Fruit fly (Drosophila melanogaster) whole organism, embryonic: ENCODE results near the gene put.

Experiments used
- CG10267 ChIP-seq: fragments of 200-800 bp; sonication (Bioruptor generic); optimal IDR thresholded peaks from 2 replicates; lab custom pipeline; 2018; ENCODE audit warnings: missing biosample characterization, mild to moderate bottlenecking, missing genetic modification characterization, moderate library complexity
- CG10274 ChIP-seq: fragments of 200-800 bp; sonication (Bioruptor generic); optimal IDR thresholded peaks from 3 replicates; lab custom pipeline; 2017; ENCODE audit warnings: missing biosample characterization, mild to moderate bottlenecking, missing genetic modification characterization
- CG10979 ChIP-seq: fragments of 200-800 bp; sonication (Bioruptor generic); optimal IDR thresholded peaks from 2 replicates; lab custom pipeline; 2018; ENCODE audit warnings: missing biosample characterization, mild to moderate bottlenecking, missing genetic modification characterization, moderate library complexity
- CG14710 ChIP-seq: fragments of 200-800 bp; sonication (Bioruptor generic); optimal IDR thresholded peaks from 3 replicates; lab custom pipeline; 2019; ENCODE audit warnings: missing biosample characterization, mild to moderate bottlenecking, missing genetic modification characterization, moderate library complexity
- CG15073 ChIP-seq: fragments of 200-800 bp; sonication (Bioruptor generic); optimal IDR thresholded peaks from 2 replicates; lab custom pipeline; 2016; ENCODE audit warnings: missing biosample characterization, missing genetic modification characterization
- CG15479 ChIP-seq: fragments of 200-800 bp; sonication (Bioruptor generic); optimal IDR thresholded peaks from 3 replicates; lab custom pipeline; 2019; ENCODE audit warnings: missing biosample characterization, mild to moderate bottlenecking, missing genetic modification characterization, moderate library complexity
- CG15514 ChIP-seq: fragments of 200-800 bp; sonication (Bioruptor generic); optimal IDR thresholded peaks from 3 replicates; lab custom pipeline; 2017; ENCODE audit warnings: missing biosample characterization, missing genetic modification characterization, mild to moderate bottlenecking, moderate library complexity, missing genetic modification reagents
- CG15696 ChIP-seq: fragments of 200-800 bp; sonication (Bioruptor generic); optimal IDR thresholded peaks from 2 replicates; lab custom pipeline; 2019; ENCODE audit warnings: missing biosample characterization, mild to moderate bottlenecking, missing genetic modification characterization, moderate library complexity
- CG1603 ChIP-seq: fragments of 200-800 bp; sonication (Bioruptor generic); optimal IDR thresholded peaks from 2 replicates; lab custom pipeline; 2019; ENCODE audit warnings: missing biosample characterization, mild to moderate bottlenecking, missing genetic modification characterization, moderate library complexity
- CG16863 ChIP-seq: fragments of 200-800 bp; sonication (Bioruptor generic); optimal IDR thresholded peaks from 3 replicates; lab custom pipeline; 2016; ENCODE audit warnings: missing biosample characterization, missing genetic modification characterization
- CG17385 ChIP-seq: fragments of 200-800 bp; sonication (Bioruptor generic); optimal IDR thresholded peaks from 3 replicates; lab custom pipeline; 2018; ENCODE audit warnings: missing biosample characterization, mild to moderate bottlenecking, missing genetic modification characterization
- CG18262 ChIP-seq: fragments of 200-800 bp; optimal IDR thresholded peaks from 3 replicates; lab custom pipeline; 2019; ENCODE audit warnings: missing biosample characterization, mild to moderate bottlenecking, missing genetic modification characterization, moderate library complexity
- CG18764 ChIP-seq: fragments of 200-800 bp; sonication (Bioruptor generic); optimal IDR thresholded peaks from 3 replicates; lab custom pipeline; 2016; ENCODE audit warnings: missing biosample characterization, missing genetic modification characterization
- CG2129 ChIP-seq: fragments of 200-800 bp; sonication (Bioruptor generic); IDR thresholded peaks from 2 replicates; pipeline ENCODE4 v1.3.6; 2022; ENCODE audit warnings: missing biosample characterization, missing genetic modification characterization; ENCODE audit not compliant: partially characterized antibody
- CG2202 ChIP-seq: fragments of 200-800 bp; sonication (Bioruptor generic); optimal IDR thresholded peaks from 2 replicates; lab custom pipeline; 2018; ENCODE audit warnings: missing biosample characterization, mild to moderate bottlenecking, missing genetic modification characterization
- CG2678 ChIP-seq: fragments of 200-800 bp; sonication (Bioruptor generic); optimal IDR thresholded peaks from 3 replicates; lab custom pipeline; 2019; ENCODE audit warnings: missing biosample characterization, mild to moderate bottlenecking, missing genetic modification characterization, moderate library complexity
- CG30020 ChIP-seq: fragments of 200-800 bp; optimal IDR thresholded peaks from 2 replicates; lab custom pipeline; 2019; ENCODE audit warnings: missing biosample characterization, mild to moderate bottlenecking, missing genetic modification characterization, moderate library complexity
- CG42726 ChIP-seq: fragments of 200-800 bp; sonication (Bioruptor generic); IDR thresholded peaks from 2 replicates; pipeline ENCODE4 v1.3.6; 2022; ENCODE audit warnings: missing biosample characterization, missing genetic modification characterization; ENCODE audit not compliant: partially characterized antibody
- CG6654 ChIP-seq: fragments of 200-800 bp; sonication (Bioruptor generic); optimal IDR thresholded peaks from 2 replicates; lab custom pipeline; 2017; ENCODE audit warnings: missing biosample characterization, mild to moderate bottlenecking, missing genetic modification characterization
- CHES-1-like ChIP-seq: fragments of 200-800 bp; sonication (Bioruptor generic); optimal IDR thresholded peaks from 2 replicates; lab custom pipeline; 2016; ENCODE audit warnings: missing biosample characterization, missing genetic modification characterization
- D19A ChIP-seq: fragments of 200-800 bp; optimal IDR thresholded peaks from 3 replicates; lab custom pipeline; 2019; ENCODE audit warnings: missing biosample characterization, mild to moderate bottlenecking, missing genetic modification characterization, moderate library complexity
- Dad ChIP-seq: fragments of 200-800 bp; sonication (Bioruptor generic); optimal IDR thresholded peaks from 3 replicates; lab custom pipeline; 2016; ENCODE audit warnings: missing biosample characterization, missing genetic modification characterization
- Dfd ChIP-seq, 2 experiments: fragments of >200 bp; optimal IDR thresholded peaks; 2 replicates each; lab custom pipeline; 2017; ENCODE audit warnings: missing biosample characterization in 2 of 2, missing genetic modification characterization in 2 of 2
- Ets65A ChIP-seq: fragments of 200-800 bp; sonication (Bioruptor generic); peaks from one replicate; lab custom pipeline; 2016; ENCODE audit warnings: missing biosample characterization, missing genetic modification characterization
- Gug ChIP-seq: fragments of 200-800 bp; sonication (Bioruptor generic); IDR thresholded peaks from 4 replicates; pipeline ENCODE4 v1.3.6; 2022; ENCODE audit warnings: missing biosample characterization, missing genetic modification characterization
- Med ChIP-seq: fragments of 200-800 bp; sonication (Bioruptor generic); peaks from one replicate; lab custom pipeline; 2016; ENCODE audit warnings: missing biosample characterization, missing genetic modification characterization, mild to moderate bottlenecking, inconsistent platforms, moderate library complexity
- Oli ChIP-seq: fragments of 200-800 bp; sonication (Bioruptor generic); optimal IDR thresholded peaks from 2 replicates; lab custom pipeline; 2018; ENCODE audit warnings: missing biosample characterization, mild to moderate bottlenecking, missing genetic modification characterization, moderate library complexity
- Optix ChIP-seq: fragments of 200-800 bp; sonication (Bioruptor generic); IDR thresholded peaks from 3 replicates; pipeline ENCODE4 v1.3.6; 2022; ENCODE audit warnings: missing biosample characterization, missing genetic modification characterization
- Ravus ChIP-seq: fragments of 200-800 bp; sonication (Bioruptor generic); IDR thresholded peaks from 2 replicates; pipeline ENCODE4 v1.3.6; 2022; ENCODE audit warnings: missing biosample characterization, missing genetic modification characterization
- Spps ChIP-seq: fragments of 200-800 bp; sonication (Bioruptor generic); optimal IDR thresholded peaks from 2 replicates; lab custom pipeline; 2018; ENCODE audit warnings: missing biosample characterization, mild to moderate bottlenecking, missing genetic modification characterization
- Taf1 ChIP-seq: fragments of 200-800 bp; sonication (Bioruptor generic); IDR thresholded peaks from 2 replicates; pipeline ENCODE4 v1.3.6; 2022; ENCODE audit warnings: missing biosample characterization, missing genetic modification characterization
- Trl ChIP-seq, 3 experiments: fragments of >200 bp in 2 of 3; fragments of 200-800 bp in 1 of 3; sonication (Bioruptor generic) in 1 of 3; optimal IDR thresholded peaks; 2 replicates in 1 of 3; 3 replicates in 2 of 3; lab custom pipeline; 2016 to 2017; ENCODE audit warnings: missing biosample characterization in 1 of 3, missing genetic modification characterization in 1 of 3
- Vsx1 ChIP-seq: fragments of 200-800 bp; sonication (Bioruptor generic); optimal IDR thresholded peaks from 2 replicates; lab custom pipeline; 2017; ENCODE audit warnings: missing biosample characterization, mild to moderate bottlenecking, missing genetic modification characterization, missing genetic modification reagents
- bowl ChIP-seq: fragments of 200-800 bp; sonication (Bioruptor generic); IDR thresholded peaks from 2 replicates; pipeline ENCODE4 v1.3.6; 2022; ENCODE audit warnings: missing biosample characterization, missing genetic modification characterization
- chn ChIP-seq: fragments of 200-800 bp; sonication (Bioruptor generic); optimal IDR thresholded peaks from 2 replicates; lab custom pipeline; 2016; ENCODE audit warnings: missing biosample characterization, missing genetic modification characterization
- dm ChIP-seq: fragments of 200-800 bp; sonication (Bioruptor generic); optimal IDR thresholded peaks from 3 replicates; lab custom pipeline; 2016; ENCODE audit warnings: missing biosample characterization, missing genetic modification characterization
- gsb-n ChIP-seq: fragments of 200-800 bp; sonication (Bioruptor generic); optimal IDR thresholded peaks from 3 replicates; lab custom pipeline; 2018; ENCODE audit warnings: missing biosample characterization, mild to moderate bottlenecking, missing genetic modification characterization
- ind ChIP-seq: fragments of 200-800 bp; sonication (Bioruptor generic); optimal IDR thresholded peaks from 3 replicates; lab custom pipeline; 2016; ENCODE audit warnings: missing biosample characterization, missing genetic modification characterization
- luna ChIP-seq: fragments of 200-800 bp; sonication (Bioruptor generic); optimal IDR thresholded peaks from 2 replicates; lab custom pipeline; 2016; ENCODE audit warnings: missing biosample characterization, missing genetic modification characterization
- nerfin-1 ChIP-seq: fragments of 200-800 bp; sonication (Bioruptor generic); optimal IDR thresholded peaks from 3 replicates; lab custom pipeline; 2019; ENCODE audit warnings: missing biosample characterization, mild to moderate bottlenecking, missing genetic modification characterization, moderate library complexity
- nerfin-2 ChIP-seq: fragments of 200-800 bp; sonication (Bioruptor generic); IDR thresholded peaks from 2 replicates; pipeline ENCODE4 v1.3.6; 2022; ENCODE audit warnings: missing biosample characterization, missing genetic modification characterization; ENCODE audit not compliant: partially characterized antibody
- org-1 ChIP-seq: fragments of 200-800 bp; sonication (Bioruptor generic); optimal IDR thresholded peaks from 2 replicates; lab custom pipeline; 2017; ENCODE audit warnings: missing biosample characterization, missing genetic modification characterization
- p53 ChIP-seq: fragments of 200-800 bp; sonication (Bioruptor generic); optimal IDR thresholded peaks from 2 replicates; lab custom pipeline; 2016; ENCODE audit warnings: missing biosample characterization, missing genetic modification characterization
- sd ChIP-seq: fragments of 200-800 bp; sonication (Bioruptor generic); optimal IDR thresholded peaks from 3 replicates; lab custom pipeline; 2018; ENCODE audit warnings: missing biosample characterization, mild to moderate bottlenecking, missing genetic modification characterization, moderate library complexity
- shn ChIP-seq: fragments of 200-800 bp; sonication (Bioruptor generic); optimal IDR thresholded peaks from 3 replicates; lab custom pipeline; 2016; ENCODE audit warnings: missing biosample characterization, missing genetic modification characterization
- sna ChIP-seq: fragments of 200-800 bp; sonication (Bioruptor generic); IDR thresholded peaks from 2 replicates; pipeline ENCODE4 v1.3.6; 2022; ENCODE audit warnings: missing biosample characterization, missing genetic modification characterization; ENCODE audit not compliant: partially characterized antibody
- ssp ChIP-seq: fragments of 200-800 bp; sonication (Bioruptor generic); IDR thresholded peaks from 2 replicates; pipeline ENCODE4 v1.3.6; 2022; ENCODE audit warnings: missing biosample characterization, missing genetic modification characterization
- tna ChIP-seq: fragments of 200-800 bp; sonication (Bioruptor generic); IDR thresholded peaks from 2 replicates; pipeline ENCODE4 v1.3.6; 2022; ENCODE audit warnings: missing biosample characterization, missing genetic modification characterization; ENCODE audit not compliant: partially characterized antibody
- ttk ChIP-seq: fragments of 200-800 bp; sonication (Bioruptor generic); IDR thresholded peaks from 2 replicates; pipeline ENCODE4 v2.1.2; 2022; ENCODE audit warnings: missing biosample characterization, missing genetic modification characterization
- vfl ChIP-seq: fragments of 200-800 bp; sonication (Bioruptor generic); optimal IDR thresholded peaks from 2 replicates; lab custom pipeline; 2016; ENCODE audit warnings: missing biosample characterization, missing genetic modification characterization
- wdn ChIP-seq: fragments of 200-800 bp; sonication (Bioruptor generic); IDR thresholded peaks from 2 replicates; pipeline ENCODE4 v1.3.6; 2022; ENCODE audit warnings: missing biosample characterization, missing genetic modification characterization

Gene put

dm6 chr3R:14631911-14632310, 6.4 kb upstream of the put start (continued):
- TF ChIP-seq Ravus (GFP tag; lab: Robert Waterston, UW) (no peak), CG18764 (no peak), CG10979 (tag; lab: Kevin White, UChicago) (peak; percentile 20), tna (GFP tag; lab: Robert Waterston, UW) (no peak), org-1 (GFP tag; lab: Kevin White, UChicago) (no peak), CG10267 (tag; lab: Kevin White, UChicago) (no peak), CG14710 (peak; percentile 7), CG17385 (no peak), ind (GFP tag; lab: Kevin White, UChicago) (no peak), gsb-n (no peak), Oli (tag; lab: Kevin White, UChicago) (peak; percentile 2), CG15514 (GFP tag; lab: Kevin White, UChicago) (no peak), CG18262 (tag; lab: Kevin White, UChicago) (no peak), CG15073 (GFP tag; lab: Kevin White, UChicago) (no peak), CHES-1-like (GFP tag; lab: Kevin White, UChicago) (no peak), Dfd (GFP tag; optimal IDR thresholded peaks at IDR 0.05; lab: Kevin White, UChicago) (no peak), Ets65A (GFP tag; lab: Kevin White, UChicago) (peak; percentile 4), CG30020 (no peak), Spps (tag; lab: Kevin White, UChicago) (no peak), ssp (no peak), CG15696 (tag; lab: Kevin White, UChicago) (no peak), shn (GFP tag; lab: Kevin White, UChicago) (no peak), chn (GFP tag; lab: Kevin White, UChicago) (no peak), Med (peak; percentile 52), D19A (peak; percentile 10)

dm6 chr3R:14630119-14630623, 4.7 kb upstream of the put start, which contains the start of gene Cad88C:
Gene Cad88C (plus strand): TSS chr3R:14630478.
- TF ChIP-seq nerfin-2 (GFP tag; lab: Robert Waterston, UW), result no peak
- no peak for TF ChIP-seq Optix (GFP tag; lab: Robert Waterston, UW)
- peak; percentile 40 for TF ChIP-seq nerfin-1 (tag; lab: Kevin White, UChicago)
- TF ChIP-seq CG42726, result no peak
- TF ChIP-seq CG15479 (GFP tag; lab: Kevin White, UChicago), result no peak
- no peak for TF ChIP-seq Dad
- no peak for TF ChIP-seq CG2678 (tag; lab: Kevin White, UChicago)
- TF ChIP-seq CG6654 (GFP tag; lab: Kevin White, UChicago), result no peak
- no peak for TF ChIP-seq dm (GFP tag; lab: Kevin White, UChicago)
- no peak for TF ChIP-seq Gug (GFP tag; lab: Robert Waterston, UW)
- no peak for TF ChIP-seq p53
- peak; percentile 1 for TF ChIP-seq chn (GFP tag; lab: Kevin White, UChicago)
- TF ChIP-seq luna (GFP tag; lab: Kevin White, UChicago), result no peak
- TF ChIP-seq wdn (GFP tag; lab: Robert Waterston, UW), result no peak
- TF ChIP-seq CG16863 (GFP tag; lab: Kevin White, UChicago), result no peak
- no peak for TF ChIP-seq bowl (GFP tag; lab: Robert Waterston, UW)
- TF ChIP-seq Taf1 (GFP tag; lab: Robert Waterston, UW), result no peak
- peak; percentile 74 for TF ChIP-seq Vsx1 (GFP tag; lab: Kevin White, UChicago)
- TF ChIP-seq sd (tag; lab: Kevin White, UChicago), result peak; percentile 86
- no peak for TF ChIP-seq CG2202
- no peak for TF ChIP-seq CG10274 (GFP tag; lab: Kevin White, UChicago)
- TF ChIP-seq CG1603 (tag; lab: Kevin White, UChicago), result no peak
- TF ChIP-seq vfl, result no peak
- no peak for TF ChIP-seq ttk (GFP tag; lab: Robert Waterston, UW)
- no peak for TF ChIP-seq CG2129 (GFP tag; lab: Robert Waterston, UW)
- 0 out of 2 replicates have a peak, but pooled peaks have one; percentile 21 for TF ChIP-seq sna
- peak; percentile 26 to 27 for TF ChIP-seq Trl (optimal IDR thresholded peaks at IDR 0.05; lab: Kevin White, UChicago)
- TF ChIP-seq Trl (GFP tag; optimal IDR thresholded peaks at IDR 0.05; lab: Kevin White, UChicago), result no peak
